Worm (Caenorhabditis elegans): ENCODE results near the gene irld-18.

ce11 chrIV:14614176-14614740 is 33.4 kb upstream of the irld-18 start:
- TF ChIP-seq lin-13 (tag; optimal IDR thresholded peaks at IDR 0.05) (no peak), unc-39 (tag; optimal IDR thresholded peaks at IDR 0.05) (no peak), elt-3 (tag; optimal IDR thresholded peaks at IDR 0.05) (no peak), nhr-76 (tag; optimal IDR thresholded peaks at IDR 0.05) (no peak), pha-4 (tag; optimal IDR thresholded peaks at IDR 0.05) (no peak), zip-8 (tag; optimal IDR thresholded peaks at IDR 0.05) (no peak), snpc-4 (tag; optimal IDR thresholded peaks at IDR 0.05) (no peak), unc-62 (GFP tag; optimal IDR thresholded peaks at IDR 0.05) (no peak), nhr-12 (tag; optimal IDR thresholded peaks at IDR 0.05) (no peak)
